Fruit fly (Drosophila melanogaster) whole organism, embryonic: ENCODE results near the gene Nle.

Experiments used
- Antp ChIP-seq: fragments of 200-800 bp; sonication (Bioruptor generic); optimal IDR thresholded peaks from 3 replicates; lab custom pipeline; 2016; ENCODE audit warnings: missing biosample characterization, missing genetic modification characterization
- BEAF-32 ChIP-seq: fragments of 200-800 bp; sonication (Bioruptor generic); optimal IDR thresholded peaks from 3 replicates; lab custom pipeline; 2017; ENCODE audit warnings: missing biosample characterization, missing genetic modification characterization, mild to moderate bottlenecking, moderate library complexity, missing genetic modification reagents
- Bgb ChIP-seq: fragments of 200-800 bp; sonication (Bioruptor generic); IDR thresholded peaks from 2 replicates; pipeline ENCODE4 v1.3.6; 2022; ENCODE audit warnings: missing biosample characterization, missing genetic modification characterization; ENCODE audit not compliant: partially characterized antibody
- CG13287 ChIP-seq: fragments of 200-800 bp; sonication (Bioruptor generic); IDR thresholded peaks from 2 replicates; pipeline ENCODE4 v1.3.6; 2022; ENCODE audit warnings: missing biosample characterization, missing genetic modification characterization; ENCODE audit not compliant: partially characterized antibody
- CG1529 ChIP-seq: fragments of 200-800 bp; sonication (Bioruptor generic); optimal IDR thresholded peaks from 3 replicates; lab custom pipeline; 2018; ENCODE audit warnings: missing biosample characterization, missing genetic modification characterization
- CG1603 ChIP-seq: fragments of 200-800 bp; sonication (Bioruptor generic); optimal IDR thresholded peaks from 2 replicates; lab custom pipeline; 2019; ENCODE audit warnings: missing biosample characterization, mild to moderate bottlenecking, missing genetic modification characterization, moderate library complexity
- CG17361 ChIP-seq: fragments of 200-800 bp; sonication (Bioruptor generic); IDR thresholded peaks from 3 replicates; pipeline ENCODE4 v1.3.6; 2022; ENCODE audit warnings: missing biosample characterization, missing genetic modification characterization
- CG2116 ChIP-seq: fragments of 200-800 bp; sonication (Bioruptor generic); optimal IDR thresholded peaks from 3 replicates; lab custom pipeline; 2018; ENCODE audit warnings: missing biosample characterization, mild to moderate bottlenecking, missing genetic modification characterization
- CG2129 ChIP-seq: fragments of 200-800 bp; sonication (Bioruptor generic); IDR thresholded peaks from 2 replicates; pipeline ENCODE4 v1.3.6; 2022; ENCODE audit warnings: missing biosample characterization, missing genetic modification characterization; ENCODE audit not compliant: partially characterized antibody
- CG42726 ChIP-seq: fragments of 200-800 bp; sonication (Bioruptor generic); IDR thresholded peaks from 2 replicates; pipeline ENCODE4 v1.3.6; 2022; ENCODE audit warnings: missing biosample characterization, missing genetic modification characterization; ENCODE audit not compliant: partially characterized antibody
- CG6791 ChIP-seq: fragments of 200-800 bp; sonication (Bioruptor generic); IDR thresholded peaks from 3 replicates; pipeline ENCODE4 v1.3.6; 2022; ENCODE audit warnings: missing biosample characterization, missing genetic modification characterization; ENCODE audit not compliant: partially characterized antibody
- CG7928 ChIP-seq: fragments of 200-800 bp; sonication (Bioruptor generic); optimal IDR thresholded peaks from 2 replicates; lab custom pipeline; 2017; ENCODE audit warnings: missing biosample characterization, mild to moderate bottlenecking, missing genetic modification characterization
- CG7963 ChIP-seq: fragments of 200-800 bp; sonication (Bioruptor generic); IDR thresholded peaks from 3 replicates; pipeline ENCODE4 v1.3.6; 2022; ENCODE audit warnings: missing biosample characterization, missing genetic modification characterization; ENCODE audit not compliant: partially characterized antibody
- CG8765 ChIP-seq: fragments of 200-800 bp; sonication (Bioruptor generic); IDR thresholded peaks from 2 replicates; pipeline ENCODE4 v1.3.6; 2022; ENCODE audit warnings: missing biosample characterization, missing genetic modification characterization
- Dad ChIP-seq: fragments of 200-800 bp; sonication (Bioruptor generic); optimal IDR thresholded peaks from 3 replicates; lab custom pipeline; 2016; ENCODE audit warnings: missing biosample characterization, missing genetic modification characterization
- Dll ChIP-seq: fragments of 200-800 bp; sonication (Bioruptor generic); IDR thresholded peaks from 4 replicates; pipeline ENCODE4 v1.3.6; 2022; ENCODE audit warnings: missing biosample characterization, missing genetic modification characterization; ENCODE audit not compliant: partially characterized antibody
- Doc3 ChIP-seq: fragments of 200-800 bp; sonication (Bioruptor generic); IDR thresholded peaks from 3 replicates; pipeline ENCODE4 v1.3.6; 2022; ENCODE audit warnings: missing biosample characterization, missing genetic modification characterization; ENCODE audit not compliant: partially characterized antibody
- Dp ChIP-seq: fragments of 200-800 bp; sonication (Bioruptor generic); optimal IDR thresholded peaks from 2 replicates; lab custom pipeline; 2018; ENCODE audit warnings: missing biosample characterization, mild to moderate bottlenecking, missing genetic modification characterization, moderate library complexity
- Dref ChIP-seq: fragments of 200-800 bp; sonication (Bioruptor generic); IDR thresholded peaks from 2 replicates; pipeline ENCODE4 v1.3.6; 2022; ENCODE audit warnings: missing biosample characterization, missing genetic modification characterization
- Drgx ChIP-seq: fragments of 200-800 bp; sonication (Bioruptor generic); IDR thresholded peaks from 2 replicates; pipeline ENCODE4 v1.3.6; 2022; ENCODE audit warnings: missing biosample characterization, missing genetic modification characterization
- Ets65A ChIP-seq: fragments of 200-800 bp; sonication (Bioruptor generic); peaks from one replicate; lab custom pipeline; 2016; ENCODE audit warnings: missing biosample characterization, missing genetic modification characterization
- Gsc ChIP-seq: fragments of 200-800 bp; sonication (Bioruptor generic); IDR thresholded peaks from 2 replicates; pipeline ENCODE4 v1.3.6; 2022; ENCODE audit warnings: missing biosample characterization, missing genetic modification characterization
- Hr78 ChIP-seq, 2 experiments: fragments of 200-800 bp in 1 of 2; fragments of >200 bp in 1 of 2; sonication (Bioruptor generic) in 1 of 2; optimal IDR thresholded peaks; 2 replicates each; lab custom pipeline; 2017 to 2019; ENCODE audit warnings: missing biosample characterization in 2 of 2, missing genetic modification characterization in 2 of 2, mild to moderate bottlenecking in 1 of 2, moderate library complexity in 1 of 2
- MBD-R2 ChIP-seq: fragments of 200-800 bp; sonication (Bioruptor generic); IDR thresholded peaks from 2 replicates; pipeline ENCODE4 v1.3.6; 2022; ENCODE audit warnings: missing biosample characterization, missing genetic modification characterization
- MESR4 ChIP-seq: fragments of 200-800 bp; sonication (Bioruptor generic); optimal IDR thresholded peaks from 2 replicates; lab custom pipeline; 2018; ENCODE audit warnings: missing biosample characterization, mild to moderate bottlenecking, missing genetic modification characterization, moderate library complexity
- Med ChIP-seq: fragments of 200-800 bp; sonication (Bioruptor generic); peaks from one replicate; lab custom pipeline; 2016; ENCODE audit warnings: missing biosample characterization, missing genetic modification characterization, mild to moderate bottlenecking, inconsistent platforms, moderate library complexity
- Opbp ChIP-seq: fragments of 200-800 bp; sonication (Bioruptor generic); IDR thresholded peaks from 3 replicates; pipeline ENCODE4 v1.3.6; 2022; ENCODE audit warnings: missing biosample characterization, missing genetic modification characterization; ENCODE audit not compliant: partially characterized antibody
- Sin3A ChIP-seq: fragments of >200 bp; optimal IDR thresholded peaks from 2 replicates; lab custom pipeline; 2018
- Taf1 ChIP-seq: fragments of 200-800 bp; sonication (Bioruptor generic); IDR thresholded peaks from 2 replicates; pipeline ENCODE4 v1.3.6; 2022; ENCODE audit warnings: missing biosample characterization, missing genetic modification characterization
- ara ChIP-seq: fragments of 200-800 bp; sonication (Bioruptor generic); IDR thresholded peaks from 2 replicates; pipeline ENCODE4 v1.3.6; 2022; ENCODE audit warnings: missing biosample characterization, missing genetic modification characterization
- bbx ChIP-seq: fragments of 200-800 bp; sonication (Bioruptor generic); IDR thresholded peaks from 2 replicates; pipeline ENCODE4 v1.3.6; 2022; ENCODE audit warnings: missing biosample characterization, missing genetic modification characterization; ENCODE audit not compliant: partially characterized antibody
- bsh ChIP-seq, 2 experiments: fragments of 200-800 bp; sonication (Bioruptor generic); optimal IDR thresholded peaks; 2 replicates each; lab custom pipeline; 2017 to 2018; ENCODE audit warnings: mild to moderate bottlenecking in 2 of 2, missing biosample characterization in 2 of 2, missing genetic modification characterization in 2 of 2, moderate library complexity in 1 of 2
- chinmo ChIP-seq: fragments of 200-800 bp; sonication (Bioruptor generic); IDR thresholded peaks from 4 replicates; pipeline ENCODE4 v1.3.6; 2022; ENCODE audit warnings: missing biosample characterization, missing genetic modification characterization; ENCODE audit not compliant: partially characterized antibody
- gem ChIP-seq: fragments of 200-800 bp; sonication (Bioruptor generic); optimal IDR thresholded peaks from 2 replicates; lab custom pipeline; 2019; ENCODE audit warnings: missing biosample characterization, mild to moderate bottlenecking, missing genetic modification characterization, moderate library complexity
- hb ChIP-seq: fragments of 200-800 bp; sonication (Bioruptor generic); IDR thresholded peaks from 3 replicates; pipeline ENCODE4 v1.3.6; 2022; ENCODE audit warnings: missing biosample characterization, missing genetic modification characterization; ENCODE audit not compliant: partially characterized antibody
- hbn ChIP-seq: fragments of 200-800 bp; sonication (Bioruptor generic); IDR thresholded peaks from 2 replicates; pipeline ENCODE4 v1.3.6; 2022; ENCODE audit warnings: missing biosample characterization, missing genetic modification characterization; ENCODE audit not compliant: partially characterized antibody
- hkb ChIP-seq, 2 experiments: fragments of 200-800 bp in 1 of 2; fragments of >200 bp in 1 of 2; sonication (Bioruptor generic) in 1 of 2; IDR thresholded peaks in 1 of 2; optimal IDR thresholded peaks in 1 of 2; 2 replicates each; pipeline versions ENCODE4 v1.3.6 to Lab custom; 2017 to 2022; ENCODE audit warnings: missing biosample characterization in 1 of 2, missing genetic modification characterization in 1 of 2
- inv ChIP-seq: fragments of 200-800 bp; sonication (Bioruptor generic); IDR thresholded peaks from 2 replicates; pipeline ENCODE4 v1.3.6; 2022; ENCODE audit warnings: missing biosample characterization, missing genetic modification characterization; ENCODE audit not compliant: partially characterized antibody
- knrl ChIP-seq: fragments of 200-800 bp; sonication (Bioruptor generic); IDR thresholded peaks from 3 replicates; pipeline ENCODE4 v1.3.6; 2022; ENCODE audit warnings: missing biosample characterization, missing genetic modification characterization; ENCODE audit not compliant: partially characterized antibody
- prd ChIP-seq, 3 experiments: fragments of >200 bp in 2 of 3; fragments of 200-800 bp in 1 of 3; sonication (Bioruptor generic) in 1 of 3; optimal IDR thresholded peaks in 2 of 3; IDR thresholded peaks in 1 of 3; 2 replicates in 2 of 3; 3 replicates in 1 of 3; pipeline versions ENCODE4 v1.3.6 to Lab custom; 2017 to 2022; ENCODE audit warnings: missing biosample characterization in 1 of 3, missing genetic modification characterization in 1 of 3
- tna ChIP-seq: fragments of 200-800 bp; sonication (Bioruptor generic); IDR thresholded peaks from 2 replicates; pipeline ENCODE4 v1.3.6; 2022; ENCODE audit warnings: missing biosample characterization, missing genetic modification characterization; ENCODE audit not compliant: partially characterized antibody
- vnd ChIP-seq: fragments of 200-800 bp; sonication (Bioruptor generic); IDR thresholded peaks from 3 replicates; pipeline ENCODE4 v1.3.6; 2022; ENCODE audit warnings: missing biosample characterization, missing genetic modification characterization; ENCODE audit not compliant: partially characterized antibody
- zen2 ChIP-seq: fragments of 200-800 bp; sonication (Bioruptor generic); IDR thresholded peaks from 3 replicates; pipeline ENCODE4 v1.3.6; 2022; ENCODE audit warnings: missing biosample characterization, missing genetic modification characterization; ENCODE audit not compliant: partially characterized antibody

Gene Nle

dm6 chr2L:563314-563713 lies 4.6 kb downstream of the Nle start:
- TF ChIP-seq bsh (GFP tag; optimal IDR thresholded peaks at IDR 0.05; lab: Kevin White, UChicago) (peak in 1 of 2 experiments; percentile 16), Gsc (peak; percentile 43; the same call in 1 of the 2 replicates), gem (tag; lab: Kevin White, UChicago) (no peak), Drgx (peak; percentile 61)

- TF ChIP-seq CG1603 (tag; lab: Kevin White, UChicago) (peak; percentile 20), BEAF-32 (GFP tag; lab: Kevin White, UChicago) (peak; percentile 74), knrl (GFP tag; lab: Robert Waterston, UW) (peak; percentile 58; the same call in 2 of the 3 replicates), Antp (GFP tag; lab: Kevin White, UChicago) (no peak), chinmo (0 out of 4 replicates have a peak, but pooled peaks have one; percentile 36), Med (GFP tag; lab: Kevin White, UChicago) (peak; percentile 68), Sin3A (lab: Kevin White, UChicago) (peak; percentile 30), vnd (GFP tag; lab: Robert Waterston, UW) (peak; percentile 37; the same call in 1 of the 3 replicates), tna (GFP tag; lab: Robert Waterston, UW) (peak; percentile 28; the same call in 1 of the 2 replicates), Dad (GFP tag; lab: Kevin White, UChicago) (no peak), CG8765 (GFP tag; lab: Robert Waterston, UW) (no peak), CG17361 (GFP tag; lab: Robert Waterston, UW) (no peak), Doc3 (GFP tag; lab: Robert Waterston, UW) (peak; percentile 60), Dp (GFP tag; lab: Kevin White, UChicago) (peak; percentile 91), prd (optimal IDR thresholded peaks at IDR 0.05; lab: Kevin White, UChicago) (no peak), prd (GFP tag; IDR thresholded peaks at IDR 0.05; lab: Robert Waterston, UW) (no peak), zen2 (GFP tag; lab: Robert Waterston, UW) (peak; percentile 32; the same call in 1 of the 3 replicates), Dll (GFP tag; lab: Robert Waterston, UW) (peak; percentile 74), Bgb (peak; percentile 73), CG42726 (GFP tag; lab: Robert Waterston, UW) (peak; percentile 35; the same call in 1 of the 2 replicates), Dref (GFP tag; lab: Robert Waterston, UW) (peak; percentile 80), CG2129 (GFP tag; lab: Robert Waterston, UW) (peak; percentile 43), inv (GFP tag; lab: Robert Waterston, UW) (peak; percentile 45; the same call in 1 of the 2 replicates), hkb (optimal IDR thresholded peaks at IDR 0.05; lab: Kevin White, UChicago) (no peak), hkb (GFP tag; IDR thresholded peaks at IDR 0.05; lab: Robert Waterston, UW) (0 out of 2 replicates have a peak, but pooled peaks have one; percentile 9), bbx (peak; percentile 78), ara (GFP tag; lab: Robert Waterston, UW) (no peak), hb (peak; percentile 66; the same call in 1 of the 3 replicates), MBD-R2 (peak; percentile 66), Taf1 (GFP tag; lab: Robert Waterston, UW) (no peak), Opbp (GFP tag; lab: Robert Waterston, UW) (peak; percentile 69; the same call in 2 of the 3 replicates), hbn (GFP tag; lab: Robert Waterston, UW) (peak; percentile 47), MESR4 (GFP tag; lab: Kevin White, UChicago) (peak; percentile 35), CG1529 (GFP tag; lab: Kevin White, UChicago) (no peak), Hr78 (GFP tag; optimal IDR thresholded peaks at IDR 0.05; lab: Kevin White, UChicago) (peak in 1 of 2 experiments; percentile 83), CG7928 (GFP tag; lab: Kevin White, UChicago) (peak; percentile 91), CG13287 (GFP tag; lab: Robert Waterston, UW) (peak; percentile 82), Ets65A (GFP tag; lab: Kevin White, UChicago) (peak; percentile 54), CG7963 (peak; percentile 53; the same call in 1 of the 3 replicates), CG2116 (GFP tag; lab: Kevin White, UChicago) (peak; percentile 51), CG6791 (GFP tag; lab: Robert Waterston, UW) (peak; percentile 68; the same call in 2 of the 3 replicates)
Measured at dm6 chr2L:559770-560567, 8.0 kb downstream of the Nle start, which contains the start of gene rempA. Gene rempA (minus strand): TSS chr2L:560310.
